Worm (Caenorhabditis elegans) whole organism, young adult: ENCODE measurements around the gene H12D21.9.
"Not testable (repeated sequence)": the region's sequence is repeated elsewhere in the genome, so short reads cannot be mapped to it uniquely, and the experiment has no call there.

Experiments
- B0035.1 ChIP-seq: sonication (generic microtip); optimal IDR thresholded peaks from 2 replicates; lab custom pipeline; 2016; ENCODE audit warnings: missing genetic modification characterization, mild to moderate bottlenecking, missing compliant biosample characterization, missing genotype, missing genetic modification reagents
- B0261.1 ChIP-seq: sonication (generic microtip); optimal IDR thresholded peaks from 2 replicates; lab custom pipeline; 2016; ENCODE audit warnings: mild to moderate bottlenecking, missing genetic modification characterization, moderate library complexity, missing compliant biosample characterization
- F49E8.2 ChIP-seq: sonication (generic microtip); optimal IDR thresholded peaks from 3 replicates; lab custom pipeline; 2017; ENCODE audit warnings: missing genetic modification characterization, mild to moderate bottlenecking, missing compliant biosample characterization, antibody characterized with exemption, moderate library complexity; ENCODE audit not compliant: insufficient read depth
- F52B5.7 ChIP-seq: sonication (generic microtip); optimal IDR thresholded peaks from 2 replicates; lab custom pipeline; 2016; ENCODE audit warnings: mild to moderate bottlenecking, missing genetic modification characterization, missing compliant biosample characterization
- F55B11.4 ChIP-seq: sonication (generic microtip); optimal IDR thresholded peaks from 2 replicates; lab custom pipeline; 2016; ENCODE audit warnings: missing compliant biosample characterization, missing genetic modification characterization, borderline replicate concordance; ENCODE audit not compliant: insufficient read depth
- Y53F4B.3 ChIP-seq: fragments of 200-800 bp; sonication (Bioruptor generic); IDR thresholded peaks from 2 replicates; pipeline ENCODE4 v1.3.6; 2022; ENCODE audit warnings: missing genetic modification reagents, missing genetic modification characterization, missing compliant biosample characterization
- Y56A3A.18 ChIP-seq: fragments of 200-800 bp; sonication (Bioruptor generic); IDR thresholded peaks from 2 replicates; pipeline ENCODE4 v1.3.6; 2022; ENCODE audit warnings: missing genetic modification reagents, missing genetic modification characterization, missing compliant biosample characterization
- ZK185.1 ChIP-seq: sonication (generic microtip); optimal IDR thresholded peaks from 2 replicates; lab custom pipeline; 2016; ENCODE audit warnings: mild to moderate bottlenecking, missing genetic modification characterization, missing compliant biosample characterization; ENCODE audit not compliant: poor library complexity, severe bottlenecking
- atf-7 ChIP-seq: sonication (generic microtip); optimal IDR thresholded peaks from 2 replicates; lab custom pipeline; 2017; ENCODE audit warnings: mild to moderate bottlenecking, missing genetic modification characterization, missing compliant biosample characterization
- athp-1 ChIP-seq: sonication (generic microtip); optimal IDR thresholded peaks from 2 replicates; lab custom pipeline; 2017; ENCODE audit warnings: mild to moderate bottlenecking, missing genetic modification characterization, missing compliant biosample characterization
- bed-1 ChIP-seq: fragments of 200-800 bp; sonication (Bioruptor generic); IDR thresholded peaks from 2 replicates; pipeline ENCODE4 v1.3.6; 2022; ENCODE audit warnings: missing genetic modification reagents, missing genetic modification characterization, missing compliant biosample characterization
- cebp-1 ChIP-seq, 2 experiments: fragments of 200-800 bp in 1 of 2; sonication (Bioruptor generic) in 1 of 2; sonication (generic microtip) in 1 of 2; IDR thresholded peaks in 1 of 2; optimal IDR thresholded peaks in 1 of 2; 2 replicates each; pipeline versions ENCODE4 v1.3.6 to Lab custom; 2017 to 2022; ENCODE audit warnings: missing compliant biosample characterization in 2 of 2, missing genetic modification characterization in 2 of 2, mild to moderate bottlenecking in 1 of 2, missing genetic modification reagents in 1 of 2, moderate library complexity in 1 of 2
- ceh-100 ChIP-seq: fragments of 200-800 bp; sonication (Bioruptor generic); IDR thresholded peaks from 2 replicates; pipeline ENCODE4 v1.3.6; 2022; ENCODE audit warnings: missing genetic modification reagents, missing genetic modification characterization, missing compliant biosample characterization
- ceh-79 ChIP-seq: sonication (generic microtip); optimal IDR thresholded peaks from 2 replicates; lab custom pipeline; 2017; ENCODE audit warnings: mild to moderate bottlenecking, missing genetic modification characterization, missing compliant biosample characterization
- egl-18 ChIP-seq: fragments of 200-800 bp; sonication (Bioruptor generic); IDR thresholded peaks from 2 replicates; pipeline ENCODE4 v1.3.6; 2022; ENCODE audit warnings: missing genetic modification reagents, missing genetic modification characterization, missing compliant biosample characterization
- egl-44 ChIP-seq: fragments of 200-800 bp; sonication (Bioruptor generic); IDR thresholded peaks from 2 replicates; pipeline ENCODE4 v1.3.6; 2022; ENCODE audit warnings: missing genetic modification reagents, missing genetic modification characterization, missing compliant biosample characterization
- egrh-3 ChIP-seq: fragments of 200-800 bp; sonication (Bioruptor generic); IDR thresholded peaks from 2 replicates; pipeline ENCODE4 v1.3.6; 2022; ENCODE audit warnings: missing genetic modification reagents, missing genetic modification characterization, missing compliant biosample characterization
- fkh-3 ChIP-seq: sonication (generic microtip); optimal IDR thresholded peaks from 2 replicates; lab custom pipeline; 2016; ENCODE audit warnings: mild to moderate bottlenecking, missing genetic modification characterization, missing compliant biosample characterization
- gei-17 ChIP-seq: fragments of 200-800 bp; sonication (Bioruptor generic); optimal IDR thresholded peaks from 2 replicates; lab custom pipeline; 2018; ENCODE audit warnings: mild to moderate bottlenecking, missing genetic modification characterization, missing compliant biosample characterization
- lag-1 ChIP-seq: fragments of 200-800 bp; sonication (Bioruptor generic); IDR thresholded peaks from 2 replicates; pipeline ENCODE4 v1.3.6; 2022; ENCODE audit warnings: missing genetic modification reagents, missing genetic modification characterization, missing compliant biosample characterization
- let-526 ChIP-seq: fragments of 200-800 bp; sonication (Bioruptor generic); IDR thresholded peaks from 2 replicates; pipeline ENCODE4 v1.3.6; 2022; ENCODE audit warnings: missing genetic modification reagents, missing genetic modification characterization, missing compliant biosample characterization
- lin-26 ChIP-seq: fragments of 200-800 bp; sonication (Bioruptor generic); IDR thresholded peaks from 2 replicates; pipeline ENCODE4 v1.3.6; 2022; ENCODE audit warnings: missing genetic modification reagents, missing genetic modification characterization, missing compliant biosample characterization
- lin-54 ChIP-seq: fragments of 200-800 bp; sonication (Bioruptor generic); optimal IDR thresholded peaks from 2 replicates; lab custom pipeline; 2018; ENCODE audit warnings: mild to moderate bottlenecking, missing genetic modification characterization, missing compliant biosample characterization
- lir-1 ChIP-seq: fragments of 200-800 bp; sonication (Bioruptor generic); conservative IDR thresholded peaks from 2 replicates; pipeline ENCODE4 v1.3.6; 2022; ENCODE audit warnings: missing genetic modification reagents, missing genetic modification characterization, missing compliant biosample characterization
- lsl-1 ChIP-seq: fragments of 200-800 bp; sonication (Bioruptor generic); optimal IDR thresholded peaks from 2 replicates; lab custom pipeline; 2018; ENCODE audit warnings: mild to moderate bottlenecking, missing genetic modification characterization, moderate library complexity, missing compliant biosample characterization
- mcd-1 ChIP-seq: fragments of 200-800 bp; sonication (Bioruptor generic); IDR thresholded peaks from 2 replicates; pipeline ENCODE4 v1.3.6; 2022; ENCODE audit warnings: missing genetic modification reagents, missing genetic modification characterization, missing compliant biosample characterization
- nhr-179 ChIP-seq: sonication (generic microtip); optimal IDR thresholded peaks from 2 replicates; lab custom pipeline; 2016; ENCODE audit warnings: mild to moderate bottlenecking, missing genetic modification characterization, missing compliant biosample characterization
- nhr-80 ChIP-seq: sonication (generic microtip); optimal IDR thresholded peaks from 2 replicates; lab custom pipeline; 2016; ENCODE audit warnings: missing genetic modification characterization, missing compliant biosample characterization
- nhr-90 ChIP-seq: sonication (generic microtip); optimal IDR thresholded peaks from 2 replicates; lab custom pipeline; 2016; ENCODE audit warnings: missing genotype, mild to moderate bottlenecking, missing genetic modification characterization, missing compliant biosample characterization
- pha-4 ChIP-seq: fragments of 150-350 bp; sonication (generic microtip); optimal IDR thresholded peaks from 2 replicates; lab custom pipeline; 2014; ENCODE audit warnings: missing biosample characterization, missing genetic modification reagents, missing genetic modification characterization
- rcor-1 ChIP-seq: fragments of 200-800 bp; sonication (Bioruptor generic); IDR thresholded peaks from 2 replicates; pipeline ENCODE4 v1.3.6; 2022; ENCODE audit warnings: missing genetic modification reagents, missing genetic modification characterization, missing compliant biosample characterization
- rec-8 ChIP-seq, 2 experiments: sonication (generic microtip); optimal IDR thresholded peaks; 2 replicates each; lab custom pipeline; 2016; ENCODE audit warnings: mild to moderate bottlenecking in 2 of 2, missing genetic modification characterization in 2 of 2, missing genetic modification reagents in 2 of 2, missing genotype in 2 of 2, missing biosample characterization in 1 of 2, missing compliant biosample characterization in 1 of 2, moderate library complexity in 1 of 2
- sea-2 ChIP-seq: fragments of 200-800 bp; sonication (Bioruptor generic); IDR thresholded peaks from 2 replicates; pipeline ENCODE4 v1.3.6; 2022; ENCODE audit warnings: missing genetic modification characterization, missing compliant biosample characterization
- snpc-1.1 ChIP-seq: sonication (generic microtip); optimal IDR thresholded peaks from 2 replicates; lab custom pipeline; 2017; ENCODE audit warnings: missing genetic modification characterization, mild to moderate bottlenecking, missing compliant biosample characterization, antibody characterized with exemption, moderate library complexity, missing genotype, missing genetic modification reagents; ENCODE audit not compliant: insufficient read depth
- sptf-2 ChIP-seq: fragments of 200-800 bp; sonication (Bioruptor generic); optimal IDR thresholded peaks from 2 replicates; lab custom pipeline; 2018; ENCODE audit warnings: mild to moderate bottlenecking, missing genetic modification characterization, missing compliant biosample characterization
- tbp1 ChIP-seq: fragments of 200-800 bp; sonication (Bioruptor generic); optimal IDR thresholded peaks from 2 replicates; lab custom pipeline; 2018; ENCODE audit warnings: mild to moderate bottlenecking, missing genetic modification characterization, missing compliant biosample characterization
- tlf-1 ChIP-seq: fragments of 200-800 bp; sonication (Bioruptor generic); optimal IDR thresholded peaks from 2 replicates; lab custom pipeline; 2018; ENCODE audit warnings: mild to moderate bottlenecking, missing genetic modification characterization, missing compliant biosample characterization
- unc-62 ChIP-seq: fragments of 150-350 bp; optimal IDR thresholded peaks from 2 replicates; lab custom pipeline; 2014; ENCODE audit warnings: missing biosample characterization, missing genetic modification reagents, missing genetic modification characterization
- ztf-25 ChIP-seq: fragments of 200-800 bp; sonication (Bioruptor generic); IDR thresholded peaks from 2 replicates; pipeline ENCODE4 v1.3.6; 2022; ENCODE audit warnings: missing genetic modification reagents, missing genetic modification characterization, missing compliant biosample characterization

H12D21.9 gene

ce11 chrV:14895557-14895956, 13.7 kb downstream of the H12D21.9 start, which contains the start of gene mpst-3 (continued):
- TF ChIP-seq cebp-1 (GFP tag; IDR thresholded peaks at IDR 0.05; lab: Robert Waterston, UW) (no peak), cebp-1 (tag; optimal IDR thresholded peaks at IDR 0.05; lab: Kevin White, UChicago) (no peak), F55B11.4 (tag; lab: Kevin White, UChicago) (no peak), lag-1 (GFP tag; lab: Robert Waterston, UW) (no peak), Y56A3A.18 (GFP tag; lab: Robert Waterston, UW) (no peak), F52B5.7 (tag; lab: Kevin White, UChicago) (no peak)
- TF ChIP-seq, all 124 proteins: peak for 10

ce11 chrV:14893355-14894050, 15.8 kb downstream of the H12D21.9 start, which contains the start of the genes mpst-2 and H12D21.5:
Gene mpst-2, minus strand, starts transcription at chrV:14893455.
Gene H12D21.5, plus strand, starts transcription at chrV:14894000.
- TF ChIP-seq nhr-90 (tag; lab: Kevin White, UChicago) (no peak), let-526 (GFP tag; lab: Robert Waterston, UW) (no peak), Y56A3A.18 (GFP tag; lab: Robert Waterston, UW) (no peak), egl-18 (GFP tag; lab: Robert Waterston, UW) (no peak), rcor-1 (GFP tag; lab: Robert Waterston, UW) (no peak), nhr-80 (tag; lab: Kevin White, UChicago) (no peak), rec-8 (tag; optimal IDR thresholded peaks at IDR 0.05; lab: Kevin White, UChicago) (no peak), B0261.1 (tag; lab: Kevin White, UChicago) (no peak), pha-4 (tag; lab: Kevin White, UChicago) (no peak), fkh-3 (tag; lab: Kevin White, UChicago) (no peak), mcd-1 (GFP tag; lab: Robert Waterston, UW) (no peak), nhr-179 (no peak), gei-17 (no peak), bed-1 (GFP tag; lab: Robert Waterston, UW) (no peak), B0035.1 (tag; lab: Kevin White, UChicago) (no peak), ztf-25 (GFP tag; lab: Robert Waterston, UW) (no peak), snpc-1.1 (tag; lab: Kevin White, UChicago) (no peak), egrh-3 (GFP tag; lab: Robert Waterston, UW) (no peak)
- TF ChIP-seq, all 124 proteins: peak for 0

ce11 chrV:14890782-14891181, 18.5 kb downstream of the H12D21.9 start, which contains the start of gene nspa-2:
Gene nspa-2, plus strand, starts transcription at chrV:14891082.
- TF ChIP-seq ceh-100 (GFP tag; lab: Robert Waterston, UW); B0035.1 (tag; lab: Kevin White, UChicago); Y53F4B.3 (GFP tag; lab: Robert Waterston, UW): not testable (repeated sequence)

ce11 chrV:14877242-14877819, 31.9 kb downstream of the H12D21.9 start:
- TF ChIP-seq let-526 (GFP tag; lab: Robert Waterston, UW), result no peak
- no peak for TF ChIP-seq lir-1 (GFP tag; lab: Robert Waterston, UW)
- no peak for TF ChIP-seq F49E8.2 (tag; lab: Kevin White, UChicago)
- TF ChIP-seq lin-26 (GFP tag; lab: Robert Waterston, UW), result no peak
- TF ChIP-seq atf-7 (tag; lab: Kevin White, UChicago), result no peak
- no peak for TF ChIP-seq tbp1 (GFP tag; lab: Kevin White, UChicago)
- TF ChIP-seq sea-2 (GFP tag; lab: Robert Waterston, UW), result no peak
- TF ChIP-seq athp-1 (tag; lab: Kevin White, UChicago), result no peak
- no peak for TF ChIP-seq sptf-2 (GFP tag; lab: Kevin White, UChicago)
- TF ChIP-seq tlf-1 (GFP tag; lab: Kevin White, UChicago), result no peak
- no peak for TF ChIP-seq lsl-1
- TF ChIP-seq egl-44 (GFP tag; lab: Robert Waterston, UW), result no peak
- no peak for TF ChIP-seq ZK185.1
- TF ChIP-seq lin-54, result no peak
- TF ChIP-seq ceh-79 (tag; lab: Kevin White, UChicago), result no peak
- TF ChIP-seq unc-62 (GFP tag; lab: Kevin White, UChicago), result no peak
